Worm (Caenorhabditis elegans) whole organism, L1 larva: ENCODE results near the gene rbm-26.

ENCODE experiments used
- dpl-1 ChIP-seq, 3 experiments: fragments of 150-350 bp in 2 of 3; sonication (generic microtip) in 1 of 3; optimal IDR thresholded peaks; 2 replicates each; lab custom pipeline; 2014 to 2017; ENCODE audit warnings: missing biosample characterization in 3 of 3, missing genetic modification characterization in 3 of 3, missing genetic modification reagents in 3 of 3
- elt-3 ChIP-seq, 6 experiments: fragments of 150-350 bp in 1 of 6; sonication (generic microtip); optimal IDR thresholded peaks; 2 replicates each; lab custom pipeline; 2017 to 2018; ENCODE audit warnings: missing biosample characterization in 6 of 6, missing genetic modification characterization in 6 of 6, inconsistent platforms in 1 of 6
- ets-5 ChIP-seq: fragments of 200-800 bp; sonication (Bioruptor generic); IDR thresholded peaks from 2 replicates; pipeline ENCODE4 v1.3.6; 2022; ENCODE audit warnings: missing genetic modification characterization, missing compliant biosample characterization
- hlh-4 ChIP-seq: sonication (generic microtip); optimal IDR thresholded peaks from 2 replicates; lab custom pipeline; 2016; ENCODE audit warnings: mild to moderate bottlenecking, missing genetic modification characterization, missing compliant biosample characterization
- mab-9 ChIP-seq: fragments of 200-800 bp; sonication (Bioruptor generic); IDR thresholded peaks from 2 replicates; pipeline ENCODE4 v1.3.6; 2022; ENCODE audit warnings: missing genetic modification reagents, missing genetic modification characterization, missing compliant biosample characterization
- mep-1 ChIP-seq: fragments of 150-350 bp; optimal IDR thresholded peaks from 2 replicates; lab custom pipeline; 2014; ENCODE audit warnings: missing biosample characterization, missing genetic modification characterization
- nhr-20 ChIP-seq: sonication (generic microtip); optimal IDR thresholded peaks from 2 replicates; lab custom pipeline; 2016; ENCODE audit warnings: mild to moderate bottlenecking, missing genetic modification characterization, missing compliant biosample characterization
- nhr-77 ChIP-seq: fragments of 150-350 bp; optimal IDR thresholded peaks from 2 replicates; lab custom pipeline; 2014; ENCODE audit warnings: missing biosample characterization, missing genetic modification characterization
- unc-62 ChIP-seq: fragments of 150-350 bp; optimal IDR thresholded peaks from 2 replicates; lab custom pipeline; 2014; ENCODE audit warnings: missing biosample characterization, missing genetic modification reagents, missing genetic modification characterization
- zag-1 ChIP-seq: fragments of 150-350 bp; optimal IDR thresholded peaks from 2 replicates; lab custom pipeline; 2014; ENCODE audit warnings: missing biosample characterization, missing genetic modification characterization
- ztf-4 ChIP-seq: fragments of 150-350 bp; optimal IDR thresholded peaks from 2 replicates; lab custom pipeline; 2014; ENCODE audit warnings: missing biosample characterization, missing genetic modification characterization

- TF ChIP-seq nhr-77 (tag; lab: Kevin White, UChicago): peak; percentile 43
- peak in 2 of 3 experiments; percentile 49 to 62 for TF ChIP-seq dpl-1 (GFP tag; optimal IDR thresholded peaks at IDR 0.05; lab: Kevin White, UChicago)
- TF ChIP-seq mep-1 (tag; lab: Kevin White, UChicago): peak; percentile 74
- no peak for TF ChIP-seq mab-9 (GFP tag; lab: Robert Waterston, UW)
- TF ChIP-seq ztf-4 (tag; lab: Kevin White, UChicago): no peak
- peak; percentile 5 for TF ChIP-seq nhr-20 (tag; lab: Kevin White, UChicago)
- TF ChIP-seq elt-3 (tag; optimal IDR thresholded peaks at IDR 0.05; lab: Kevin White, UChicago): peak in 1 of 6 experiments; percentile 44
- no peak for TF ChIP-seq unc-62 (GFP tag; lab: Kevin White, UChicago)
- TF ChIP-seq ets-5 (GFP tag; lab: Robert Waterston, UW): no peak
- TF ChIP-seq hlh-4 (tag; lab: Kevin White, UChicago): no peak
- TF ChIP-seq zag-1 (tag; lab: Kevin White, UChicago): no peak
Observed at ce11 chrIII:5715467-5715866, 4.1 kb downstream of the rbm-26 start.
